Worm (Caenorhabditis elegans): ENCODE measurements around the gene C07G1.7.

C07G1.7 gene

ce11 chrIV:8229523-8229922 is 17.9 kb upstream of the C07G1.7 start (continued):
- no peak for TF ChIP-seq aly-2 (tag; optimal IDR thresholded peaks at IDR 0.05)
- peak; percentile 63 for TF ChIP-seq tbx-2 (tag; optimal IDR thresholded peaks at IDR 0.05)
- peak; percentile 43 for TF ChIP-seq snu-23 (GFP tag; optimal IDR thresholded peaks at IDR 0.05)
- no peak for TF ChIP-seq zag-1 (tag; optimal IDR thresholded peaks at IDR 0.05)
- TF ChIP-seq snpc-4 (tag; optimal IDR thresholded peaks at IDR 0.05) = no peak
- TF ChIP-seq nhr-11 (tag; optimal IDR thresholded peaks at IDR 0.05) = no peak
- peak in 1 of 2 experiments; percentile 55 for TF ChIP-seq mdl-1 (tag; optimal IDR thresholded peaks at IDR 0.05)
- peak; percentile 20 for TF ChIP-seq xbp-1 (tag; optimal IDR thresholded peaks at IDR 0.05)
- TF ChIP-seq lin-35 (GFP tag; optimal IDR thresholded peaks at IDR 0.05) = peak in 1 of 2 experiments; percentile 56
- peak; percentile 16 for TF ChIP-seq hpl-2 (GFP tag; optimal IDR thresholded peaks at IDR 0.05)
- no peak for TF ChIP-seq lir-3 (tag; optimal IDR thresholded peaks at IDR 0.05; ENCODE audit: poor library complexity)
- TF ChIP-seq nhr-47 (tag; optimal IDR thresholded peaks at IDR 0.05) = peak; percentile 39

- peak; percentile 43 for TF ChIP-seq nhr-85 (tag)
- TF ChIP-seq nhr-47 (tag; optimal IDR thresholded peaks at IDR 0.05) = no peak
These were observed 14.8 kb upstream of the C07G1.7 start for ce11 chrIV:8226474-8226873.

- TF ChIP-seq jun-1 (tag; optimal IDR thresholded peaks at IDR 0.05) = no peak
- TF ChIP-seq nhr-20 (tag; optimal IDR thresholded peaks at IDR 0.05) = peak; percentile 40
- no peak for TF ChIP-seq zag-1 (tag; optimal IDR thresholded peaks at IDR 0.05)
- no peak for TF ChIP-seq ceh-8 (GFP tag; optimal IDR thresholded peaks at IDR 0.05)
- peak in 1 of 3 experiments; percentile 11 for TF ChIP-seq dpl-1 (GFP tag; optimal IDR thresholded peaks at IDR 0.05)
- no peak for TF ChIP-seq xbp-1 (tag; optimal IDR thresholded peaks at IDR 0.05)
- TF ChIP-seq lin-35 (GFP tag; optimal IDR thresholded peaks at IDR 0.05) = peak in 1 of 2 experiments; percentile 31
- no peak for TF ChIP-seq egl-27 (tag; optimal IDR thresholded peaks at IDR 0.05)
- TF ChIP-seq lin-14 (GFP tag; optimal IDR thresholded peaks at IDR 0.05) = peak; percentile 31
- TF ChIP-seq nhr-11 (tag; optimal IDR thresholded peaks at IDR 0.05) = no peak
- TF ChIP-seq alr-1 (tag; optimal IDR thresholded peaks at IDR 0.05; ENCODE audit: borderline replicate concordance) = no peak
- peak; percentile 14 for TF ChIP-seq mep-1 (tag; optimal IDR thresholded peaks at IDR 0.05)
- TF ChIP-seq ceh-88 (GFP tag; IDR thresholded peaks at IDR 0.05) = no peak
- no peak for TF ChIP-seq skn-1 (tag; optimal IDR thresholded peaks at IDR 0.05)
- peak in 1 of 2 experiments; percentile 9 for TF ChIP-seq efl-1 (optimal IDR thresholded peaks at IDR 0.05)
- no peak for TF ChIP-seq efl-1 (GFP tag; optimal IDR thresholded peaks at IDR 0.05 in 1 of 2)
- peak; percentile 58 for TF ChIP-seq elt-2 (tag; optimal IDR thresholded peaks at IDR 0.05)
- TF ChIP-seq vab-15 (tag; optimal IDR thresholded peaks at IDR 0.05) = no peak
- no peak for TF ChIP-seq dsc-1 (tag; optimal IDR thresholded peaks at IDR 0.05)
- TF ChIP-seq sup-37 (GFP tag; optimal IDR thresholded peaks at IDR 0.05) = no peak
- peak; percentile 36 for TF ChIP-seq nhr-71 (tag; optimal IDR thresholded peaks at IDR 0.05)
- no peak for TF ChIP-seq mab-9 (GFP tag; IDR thresholded peaks at IDR 0.05)
- no peak for TF ChIP-seq unc-30 (tag; optimal IDR thresholded peaks at IDR 0.05)
- no peak for TF ChIP-seq ceh-90 (tag; optimal IDR thresholded peaks at IDR 0.05)
- TF ChIP-seq lsy-2 (tag; optimal IDR thresholded peaks at IDR 0.05) = peak in 1 of 2 experiments; percentile 37
- no peak for TF ChIP-seq tlp-1 (tag; optimal IDR thresholded peaks at IDR 0.05)
- no peak for TF ChIP-seq ztf-4 (tag; optimal IDR thresholded peaks at IDR 0.05)
- TF ChIP-seq mdl-1 (tag; optimal IDR thresholded peaks at IDR 0.05) = peak in 1 of 2 experiments; percentile 39
These were observed 13.7 kb upstream of the C07G1.7 start, which contains the start of gene serp-1.2 for ce11 chrIV:8225357-8225756. serp-1.2 (plus strand) TSS chrIV:8225674.

DNA sequence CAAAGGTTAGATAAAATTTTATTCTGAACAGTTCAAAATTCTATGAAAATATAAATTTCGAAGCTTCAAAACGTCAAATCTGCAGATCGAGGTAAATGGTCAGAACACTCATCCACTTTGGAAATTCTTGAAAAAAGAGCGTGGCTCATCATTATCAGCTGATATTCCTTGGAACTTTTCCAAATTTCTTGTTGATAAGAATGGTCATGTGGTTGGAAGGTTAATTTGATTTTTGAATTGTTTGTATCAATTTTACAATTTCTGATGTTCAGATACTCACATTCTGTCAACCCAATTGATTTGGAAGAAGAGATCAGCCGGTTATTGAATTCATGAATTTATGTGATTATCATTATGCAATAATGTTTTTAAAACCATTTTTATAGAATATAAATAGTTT is 11.4 kb upstream of the C07G1.7 start:
- TF ChIP-seq elt-3 (tag; optimal IDR thresholded peaks at IDR 0.05) (no peak), nhr-20 (tag; optimal IDR thresholded peaks at IDR 0.05) (no peak), nhr-11 (tag; optimal IDR thresholded peaks at IDR 0.05) (no peak), elt-2 (tag; optimal IDR thresholded peaks at IDR 0.05) (peak; percentile 59), tbx-2 (tag; optimal IDR thresholded peaks at IDR 0.05) (no peak), nhr-28 (tag; optimal IDR thresholded peaks at IDR 0.05) (no peak), snpc-4 (tag; optimal IDR thresholded peaks at IDR 0.05) (no peak)
